Worm (Caenorhabditis elegans) whole organism, L3 larva: ENCODE measurements around the gene his-72.
A peak's percentile ranks its signal among the peaks of the same experiment; 100 is the strongest.

Source experiments
- R02D3.7 ChIP-seq: fragments of 150-350 bp; optimal IDR thresholded peaks from 2 replicates; lab custom pipeline; 2014; ENCODE audit warnings: missing biosample characterization, missing genetic modification characterization
- ZK546.5 ChIP-seq: sonication (generic microtip); optimal IDR thresholded peaks from 2 replicates; lab custom pipeline; 2017; ENCODE audit warnings: missing biosample characterization, missing genetic modification characterization
- aly-2 ChIP-seq: fragments of 150-350 bp; optimal IDR thresholded peaks from 2 replicates; lab custom pipeline; 2014; ENCODE audit warnings: missing biosample characterization, missing genetic modification characterization
- ama-1 ChIP-seq: fragments of 150-350 bp; optimal IDR thresholded peaks from 2 replicates; lab custom pipeline; 2018
- ceh-16 ChIP-seq: sonication (generic microtip); optimal IDR thresholded peaks from 2 replicates; lab custom pipeline; 2017; ENCODE audit warnings: missing biosample characterization, missing genetic modification characterization
- ceh-28 ChIP-seq: fragments of 150-350 bp; optimal IDR thresholded peaks from 2 replicates; lab custom pipeline; 2014; ENCODE audit warnings: missing biosample characterization, missing genetic modification reagents, missing genetic modification characterization
- ceh-82 ChIP-seq: fragments of 150-350 bp; optimal IDR thresholded peaks from 2 replicates; lab custom pipeline; 2014; ENCODE audit warnings: missing biosample characterization, missing genetic modification characterization
- daf-12 ChIP-seq: fragments of 150-350 bp; optimal IDR thresholded peaks from 2 replicates; lab custom pipeline; 2014; ENCODE audit warnings: missing biosample characterization, missing genetic modification reagents, missing genetic modification characterization
- egl-5 ChIP-seq: fragments of 150-350 bp; optimal IDR thresholded peaks from 2 replicates; lab custom pipeline; 2017; ENCODE audit warnings: missing biosample characterization, missing genetic modification reagents, missing genetic modification characterization, inconsistent platforms
- elt-2 ChIP-seq: sonication (generic microtip); optimal IDR thresholded peaks from 2 replicates; lab custom pipeline; 2016; ENCODE audit warnings: missing genetic modification reagents, mild to moderate bottlenecking, missing genetic modification characterization, missing compliant biosample characterization
- elt-3 ChIP-seq, 3 experiments: fragments of 150-350 bp in 1 of 3; sonication (generic microtip) in 2 of 3; optimal IDR thresholded peaks; 2 replicates in 2 of 3; 4 replicates in 1 of 3; lab custom pipeline; 2014 to 2017; ENCODE audit warnings: missing biosample characterization in 3 of 3, missing genetic modification characterization in 3 of 3
- eor-1 ChIP-seq, 2 experiments: fragments of 150-350 bp; optimal IDR thresholded peaks; 2 replicates each; lab custom pipeline; 2014 to 2018; ENCODE audit warnings: missing biosample characterization in 2 of 2, missing genetic modification characterization in 2 of 2
- fkh-2 ChIP-seq: fragments of 150-350 bp; optimal IDR thresholded peaks from 2 replicates; lab custom pipeline; 2014; ENCODE audit warnings: missing biosample characterization, missing genetic modification reagents, missing genetic modification characterization
- hmg-11 ChIP-seq: sonication (generic microtip); optimal IDR thresholded peaks from 2 replicates; lab custom pipeline; 2016; ENCODE audit warnings: missing genetic modification characterization, missing compliant biosample characterization
- lin-15B ChIP-seq: fragments of 150-350 bp; optimal IDR thresholded peaks from 2 replicates; lab custom pipeline; 2014; ENCODE audit warnings: missing biosample characterization, missing genetic modification characterization
- lin-39 ChIP-seq: fragments of 150-350 bp; optimal IDR thresholded peaks from 2 replicates; lab custom pipeline; 2018; ENCODE audit warnings: missing biosample characterization, missing genetic modification reagents, missing genetic modification characterization
- lsy-12 ChIP-seq: sonication (generic microtip); optimal IDR thresholded peaks from 2 replicates; lab custom pipeline; 2016; ENCODE audit warnings: mild to moderate bottlenecking, missing genetic modification characterization, missing compliant biosample characterization
- nfya-1 ChIP-seq: sonication (generic microtip); optimal IDR thresholded peaks from 2 replicates; lab custom pipeline; 2017; ENCODE audit warnings: missing genetic modification characterization, mild to moderate bottlenecking, missing compliant biosample characterization, antibody characterized with exemption, moderate library complexity; ENCODE audit not compliant: insufficient read depth
- nhr-11 ChIP-seq: fragments of 150-350 bp; optimal IDR thresholded peaks from 2 replicates; lab custom pipeline; 2014; ENCODE audit warnings: missing biosample characterization, missing genetic modification characterization
- nhr-25 ChIP-seq: sonication (generic microtip); optimal IDR thresholded peaks from 2 replicates; lab custom pipeline; 2017; ENCODE audit warnings: missing biosample characterization, missing genetic modification characterization
- nhr-43 ChIP-seq: sonication (generic microtip); optimal IDR thresholded peaks from 2 replicates; lab custom pipeline; 2016; ENCODE audit warnings: mild to moderate bottlenecking, missing genetic modification characterization, missing compliant biosample characterization; ENCODE audit not compliant: poor library complexity, severe bottlenecking
- nhr-67 ChIP-seq: fragments of 150-350 bp; optimal IDR thresholded peaks from 2 replicates; lab custom pipeline; 2014; ENCODE audit warnings: missing biosample characterization, missing genetic modification characterization
- nhr-76 ChIP-seq: fragments of 150-350 bp; sonication (generic microtip); optimal IDR thresholded peaks from 5 replicates; lab custom pipeline; 2014; ENCODE audit warnings: missing biosample characterization, missing genetic modification characterization
- nhr-77 ChIP-seq: fragments of 150-350 bp; optimal IDR thresholded peaks from 2 replicates; lab custom pipeline; 2014; ENCODE audit warnings: missing biosample characterization, missing genetic modification characterization
- pha-4 ChIP-seq: fragments of 150-350 bp; optimal IDR thresholded peaks from 2 replicates; lab custom pipeline; 2014; ENCODE audit warnings: missing biosample characterization, missing genetic modification reagents, missing genetic modification characterization
- pqm-1 ChIP-seq: fragments of 150-350 bp; optimal IDR thresholded peaks from 2 replicates; lab custom pipeline; 2017; ENCODE audit warnings: missing biosample characterization, missing genetic modification characterization, inconsistent platforms
- sea-2 ChIP-seq: fragments of 150-350 bp; sonication (generic microtip); optimal IDR thresholded peaks from 4 replicates; lab custom pipeline; 2014; ENCODE audit warnings: missing biosample characterization, missing genetic modification reagents, missing genetic modification characterization
- snpc-4 ChIP-seq: fragments of 150-350 bp; optimal IDR thresholded peaks from 2 replicates; lab custom pipeline; 2014; ENCODE audit warnings: missing biosample characterization, missing genetic modification characterization
- tbx-2 ChIP-seq: sonication (generic microtip); optimal IDR thresholded peaks from 2 replicates; lab custom pipeline; 2016; ENCODE audit warnings: mild to moderate bottlenecking, missing genetic modification characterization, missing compliant biosample characterization
- unc-39 ChIP-seq: sonication (generic microtip); optimal IDR thresholded peaks from 4 replicates; lab custom pipeline; 2017; ENCODE audit warnings: missing biosample characterization, missing genetic modification characterization
- unc-62 ChIP-seq: fragments of 150-350 bp; sonication (generic microtip); optimal IDR thresholded peaks from 4 replicates; lab custom pipeline; 2014; ENCODE audit warnings: missing biosample characterization, missing genetic modification reagents, missing genetic modification characterization
- zag-1 ChIP-seq: fragments of 150-350 bp; optimal IDR thresholded peaks from 2 replicates; lab custom pipeline; 2014; ENCODE audit warnings: missing biosample characterization, missing genetic modification characterization
- ztf-4 ChIP-seq: fragments of 150-350 bp; optimal IDR thresholded peaks from 2 replicates; lab custom pipeline; 2014; ENCODE audit warnings: missing biosample characterization, missing genetic modification characterization

his-72 gene

ce11 chrIII:12368462-12369306, at the start of gene his-72:
his-72 (minus strand) TSS chrIII:12369050.
- TF ChIP-seq pha-4 (peak; percentile 44), nhr-11 (no peak), nfya-1 (tag; lab: Kevin White, UChicago) (peak; percentile 60), lin-39 (tag; lab: Kevin White, UChicago) (peak; percentile 91), lin-15B (tag; lab: Kevin White, UChicago) (peak; percentile 54), ama-1 (peak; percentile 90), ceh-28 (tag; lab: Kevin White, UChicago) (peak; percentile 3), ceh-82 (tag; lab: Kevin White, UChicago) (no peak), tbx-2 (peak; percentile 25), nhr-25 (tag; lab: Kevin White, UChicago) (peak; percentile 40), nhr-67 (tag; lab: Kevin White, UChicago) (no peak), lsy-12 (peak; percentile 56), pqm-1 (tag; lab: Kevin White, UChicago) (peak; percentile 3), snpc-4 (no peak), R02D3.7 (no peak), ztf-4 (no peak), nhr-43 (tag; lab: Kevin White, UChicago) (peak; percentile 8), unc-39 (tag; lab: Kevin White, UChicago) (no peak), egl-5 (tag; lab: Kevin White, UChicago) (no peak), sea-2 (peak; percentile 59), fkh-2 (tag; lab: Kevin White, UChicago) (no peak), nhr-77 (tag; lab: Kevin White, UChicago) (no peak), nhr-76 (no peak), daf-12 (tag; lab: Kevin White, UChicago) (no peak), elt-2 (tag; lab: Kevin White, UChicago) (peak; percentile 14)

- TF ChIP-seq nfya-1 (tag; lab: Kevin White, UChicago), result peak; percentile 91
- TF ChIP-seq lin-15B (tag; lab: Kevin White, UChicago), result no peak
- TF ChIP-seq, all 47 proteins: peak for 1
Measured at ce11 chrIII:12414533-12414932, 45.7 kb upstream of the his-72 start.

ce11 chrIII:12411668-12412067, 42.8 kb upstream of the his-72 start:
- peak; percentile 98 for TF ChIP-seq ceh-28 (tag; lab: Kevin White, UChicago)
- no peak for TF ChIP-seq eor-1 (tag; optimal IDR thresholded peaks at IDR 0.05; lab: Kevin White, UChicago)
- TF ChIP-seq sea-2, result no peak
- TF ChIP-seq nfya-1 (tag; lab: Kevin White, UChicago), result no peak
- no peak for TF ChIP-seq aly-2
- no peak for TF ChIP-seq ZK546.5 (tag; lab: Kevin White, UChicago)
- no peak for TF ChIP-seq ceh-16 (tag; lab: Kevin White, UChicago)

ce11 chrIII:12411059-12411458, 42.2 kb upstream of the his-72 start:
- TF ChIP-seq aly-2 (no peak), nhr-25 (tag; lab: Kevin White, UChicago) (no peak), elt-3 (tag; optimal IDR thresholded peaks at IDR 0.05; lab: Kevin White, UChicago) (no peak), unc-62 (GFP tag; lab: Kevin White, UChicago) (no peak), sea-2 (no peak), ceh-28 (tag; lab: Kevin White, UChicago) (peak; percentile 97), hmg-11 (no peak), lsy-12 (no peak)

- TF ChIP-seq ceh-28 (tag; lab: Kevin White, UChicago), result peak; percentile 93
- no peak for TF ChIP-seq zag-1 (tag; lab: Kevin White, UChicago)
- no peak for TF ChIP-seq pha-4
- TF ChIP-seq nhr-76, result no peak
Measured at ce11 chrIII:12410304-12410703, 41.5 kb upstream of the his-72 start.
